Worm (Caenorhabditis elegans) whole organism, mixed stage, embryonic: ENCODE measurements around the gene K10G4.3.

Source experiments
- M03D4.4 ChIP-seq: sonication (generic microtip); optimal IDR thresholded peaks from 2 replicates; lab custom pipeline; 2017; ENCODE audit warnings: mild to moderate bottlenecking, missing genetic modification characterization, missing compliant biosample characterization
- bed-3 ChIP-seq: fragments of 200-800 bp; sonication (Bioruptor generic); optimal IDR thresholded peaks from 3 replicates; lab custom pipeline; 2018; ENCODE audit warnings: mild to moderate bottlenecking, missing genetic modification characterization, moderate library complexity, missing compliant biosample characterization
- ceh-83 ChIP-seq: fragments of 200-800 bp; sonication (Bioruptor generic); optimal IDR thresholded peaks from 2 replicates; lab custom pipeline; 2018; ENCODE audit warnings: mild to moderate bottlenecking, missing genetic modification characterization, missing compliant biosample characterization
- ces-1 ChIP-seq: fragments of 150-350 bp; optimal IDR thresholded peaks from 2 replicates; lab custom pipeline; 2014; ENCODE audit warnings: missing biosample characterization, missing genetic modification reagents, missing genetic modification characterization
- cnd-1 ChIP-seq: fragments of 200-800 bp; sonication (Bioruptor generic); optimal IDR thresholded peaks from 2 replicates; lab custom pipeline; 2018; ENCODE audit warnings: mild to moderate bottlenecking, missing genetic modification characterization, missing compliant biosample characterization
- drap-1 ChIP-seq: fragments of 200-800 bp; sonication (Bioruptor generic); optimal IDR thresholded peaks from 3 replicates; lab custom pipeline; 2018; ENCODE audit warnings: mild to moderate bottlenecking, missing genetic modification characterization, missing compliant biosample characterization
- elt-1 ChIP-seq: sonication (generic microtip); optimal IDR thresholded peaks from 2 replicates; lab custom pipeline; 2017; ENCODE audit warnings: missing genetic modification characterization, mild to moderate bottlenecking, missing compliant biosample characterization, antibody characterized with exemption, moderate library complexity, borderline replicate concordance; ENCODE audit not compliant: insufficient read depth
- elt-3 ChIP-seq: fragments of 150-350 bp; optimal IDR thresholded peaks from 2 replicates; lab custom pipeline; 2014; ENCODE audit warnings: missing biosample characterization, missing genetic modification characterization
- hlh-1 ChIP-seq: fragments of 150-350 bp; optimal IDR thresholded peaks from 2 replicates; lab custom pipeline; 2014; ENCODE audit warnings: missing biosample characterization, missing genetic modification reagents, missing genetic modification characterization
- lin-13 ChIP-seq: fragments of 150-350 bp; optimal IDR thresholded peaks from 2 replicates; lab custom pipeline; 2014; ENCODE audit warnings: missing biosample characterization, missing genetic modification characterization
- lin-32 ChIP-seq: fragments of 200-800 bp; sonication (Bioruptor generic); optimal IDR thresholded peaks from 2 replicates; lab custom pipeline; 2018; ENCODE audit warnings: mild to moderate bottlenecking, missing genetic modification characterization, missing compliant biosample characterization
- lsy-2 ChIP-seq: fragments of 150-350 bp; optimal IDR thresholded peaks from 2 replicates; lab custom pipeline; 2014; ENCODE audit warnings: missing biosample characterization, missing genetic modification characterization
- mep-1 ChIP-seq: fragments of 150-350 bp; optimal IDR thresholded peaks from 2 replicates; lab custom pipeline; 2017; ENCODE audit warnings: missing biosample characterization, missing genetic modification reagents, missing genetic modification characterization, inconsistent platforms
- mls-2 ChIP-seq: sonication (generic microtip); optimal IDR thresholded peaks from 2 replicates; lab custom pipeline; 2016; ENCODE audit warnings: mild to moderate bottlenecking, missing genetic modification characterization, moderate library complexity, missing compliant biosample characterization
- nhr-2 ChIP-seq: fragments of 150-350 bp; optimal IDR thresholded peaks from 2 replicates; lab custom pipeline; 2014; ENCODE audit warnings: missing biosample characterization, missing genetic modification characterization
- nhr-237 ChIP-seq: fragments of 150-350 bp; optimal IDR thresholded peaks from 2 replicates; lab custom pipeline; 2014; ENCODE audit warnings: missing biosample characterization, missing genetic modification characterization
- nhr-28 ChIP-seq: fragments of 150-350 bp; optimal IDR thresholded peaks from 2 replicates; lab custom pipeline; 2014; ENCODE audit warnings: missing biosample characterization, missing genetic modification characterization
- nhr-76 ChIP-seq: sonication (generic microtip); optimal IDR thresholded peaks from 2 replicates; lab custom pipeline; 2017; ENCODE audit warnings: missing biosample characterization, missing genetic modification characterization
- pha-4 ChIP-seq: fragments of 150-350 bp; optimal IDR thresholded peaks from 2 replicates; lab custom pipeline; 2018; ENCODE audit warnings: missing biosample characterization, missing genetic modification reagents, missing genetic modification characterization
- snpc-4 ChIP-seq: fragments of 150-350 bp; optimal IDR thresholded peaks from 2 replicates; lab custom pipeline; 2014; ENCODE audit warnings: missing biosample characterization, missing genetic modification characterization
- sptf-1 ChIP-seq: sonication (generic microtip); optimal IDR thresholded peaks from 2 replicates; lab custom pipeline; 2017; ENCODE audit warnings: mild to moderate bottlenecking, missing genetic modification characterization, moderate library complexity, missing compliant biosample characterization
- unc-39 ChIP-seq: fragments of 150-350 bp; optimal IDR thresholded peaks from 2 replicates; lab custom pipeline; 2014; ENCODE audit warnings: missing biosample characterization, missing genetic modification characterization
- zip-8 ChIP-seq: fragments of 150-350 bp; optimal IDR thresholded peaks from 2 replicates; lab custom pipeline; 2014; ENCODE audit warnings: missing biosample characterization, missing genetic modification characterization
- ztf-11 ChIP-seq: fragments of 150-350 bp; optimal IDR thresholded peaks from 2 replicates; lab custom pipeline; 2014; ENCODE audit warnings: missing biosample characterization, missing genetic modification characterization

The K10G4.3 gene

DNA sequence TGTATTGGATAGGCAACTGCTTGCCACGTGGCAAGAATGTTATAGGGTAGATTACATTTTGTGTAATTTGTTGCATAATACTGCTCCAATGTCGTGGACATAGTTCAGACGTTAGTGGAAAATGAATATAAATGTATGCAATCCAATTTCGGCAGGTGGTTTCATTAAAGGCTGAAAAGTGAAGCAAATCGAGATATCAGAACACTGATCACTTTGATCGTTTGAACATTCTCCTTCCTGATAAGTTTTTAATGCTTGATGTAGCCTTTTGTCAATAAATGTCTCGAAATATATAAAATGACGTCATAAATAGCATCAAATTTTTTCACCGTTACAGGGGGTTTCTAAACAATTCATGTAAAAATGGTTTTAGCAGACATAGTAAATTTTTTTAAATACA is 44.4 kb downstream of the K10G4.3 start, which contains the start of gene srh-109:
TSS of gene srh-109 (minus strand) at position 101 of the 400 bp plus-strand sequence.
- peak; percentile 58 for TF ChIP-seq zip-8 (tag; lab: Kevin White, UChicago)
- TF ChIP-seq nhr-28 (tag; lab: Kevin White, UChicago) = no peak
- TF ChIP-seq snpc-4 = no peak
- TF ChIP-seq bed-3 (GFP tag; lab: Kevin White, UChicago) = no peak
- TF ChIP-seq, all 35 proteins: peak for 1

DNA sequence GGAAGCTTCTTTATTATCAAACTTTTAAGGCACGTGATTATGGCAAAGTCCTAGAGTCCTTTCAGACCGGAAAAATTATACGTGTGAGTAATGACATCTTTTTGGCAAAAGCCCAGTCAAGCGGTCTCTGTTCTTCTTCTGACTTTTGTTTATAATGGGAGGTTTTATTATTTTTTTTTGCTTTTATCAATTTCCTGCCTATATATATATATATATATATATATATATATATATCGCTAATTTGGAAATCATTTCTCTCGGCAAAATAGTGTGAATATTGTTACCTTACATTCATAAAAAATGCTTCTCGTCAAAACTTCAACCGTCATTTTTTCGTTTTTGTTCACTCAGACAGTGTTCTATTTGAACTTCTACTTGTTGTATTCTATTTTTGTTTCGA is 47.1 kb downstream of the K10G4.3 start, which contains the start of gene srbc-62:
TSS of gene srbc-62 (plus strand) at position 301 of the 400 bp plus-strand sequence.
- TF ChIP-seq cnd-1 (tag; lab: Kevin White, UChicago) = no peak
- no peak for TF ChIP-seq lsy-2 (tag; lab: Kevin White, UChicago)
- no peak for TF ChIP-seq bed-3 (GFP tag; lab: Kevin White, UChicago)
- no peak for TF ChIP-seq pha-4 (tag; lab: Kevin White, UChicago)
- TF ChIP-seq nhr-28 (tag; lab: Kevin White, UChicago) = no peak
- no peak for TF ChIP-seq ces-1
- TF ChIP-seq unc-39 (tag; lab: Kevin White, UChicago) = no peak
- no peak for TF ChIP-seq nhr-237 (tag; lab: Kevin White, UChicago)
- TF ChIP-seq elt-3 (tag; lab: Kevin White, UChicago) = no peak
- no peak for TF ChIP-seq hlh-1 (tag; lab: Kevin White, UChicago)
- TF ChIP-seq lin-13 = no peak
- TF ChIP-seq elt-1 = no peak
- no peak for TF ChIP-seq drap-1 (GFP tag; lab: Kevin White, UChicago)
- TF ChIP-seq mep-1 (tag; lab: Kevin White, UChicago) = no peak
- no peak for TF ChIP-seq sptf-1
- TF ChIP-seq mls-2 (tag; lab: Kevin White, UChicago) = no peak
- no peak for TF ChIP-seq M03D4.4 (tag; lab: Kevin White, UChicago)
- no peak for TF ChIP-seq ztf-11 (tag; lab: Kevin White, UChicago)
- no peak for TF ChIP-seq lin-32 (GFP tag; lab: Kevin White, UChicago)
- TF ChIP-seq nhr-76 (tag; lab: Kevin White, UChicago) = no peak

ce11 chrV:17215602-17216001 is 49.2 kb downstream of the K10G4.3 start:
- TF ChIP-seq nhr-2 (tag; lab: Kevin White, UChicago) = no peak
- no peak for TF ChIP-seq nhr-76 (tag; lab: Kevin White, UChicago)
- TF ChIP-seq unc-39 (tag; lab: Kevin White, UChicago) = no peak
- TF ChIP-seq pha-4 (tag; lab: Kevin White, UChicago) = no peak
- no peak for TF ChIP-seq elt-1
- TF ChIP-seq ceh-83 (GFP tag; lab: Kevin White, UChicago) = no peak
- no peak for TF ChIP-seq snpc-4
- no peak for TF ChIP-seq sptf-1
- TF ChIP-seq lsy-2 (tag; lab: Kevin White, UChicago) = no peak
- no peak for TF ChIP-seq nhr-28 (tag; lab: Kevin White, UChicago)
- no peak for TF ChIP-seq M03D4.4 (tag; lab: Kevin White, UChicago)
- no peak for TF ChIP-seq drap-1 (GFP tag; lab: Kevin White, UChicago)
